Fruit fly (Drosophila melanogaster): ENCODE data around the gene Osi1.

- TF ChIP-seq psq (optimal IDR thresholded peaks at IDR 0.05) (no peak), CG8478 (optimal IDR thresholded peaks at IDR 0.05) (no peak), EcR (GFP tag; optimal IDR thresholded peaks at IDR 0.05) (no peak), pan (optimal IDR thresholded peaks at IDR 0.05) (no peak)
Measured at dm6 chr3R:6187015-6187414, 13.7 kb downstream of the Osi1 start, which contains the start of gene NPFR.
